Worm (Caenorhabditis elegans) whole organism, L1 larva: ENCODE data around the gene H39E20.1.
A peak's percentile ranks its signal among the peaks of the same experiment; 100 is the strongest.

ENCODE experiments used
- aha-1 ChIP-seq: fragments of 150-350 bp; optimal IDR thresholded peaks from 2 replicates; lab custom pipeline; 2014; ENCODE audit warnings: missing biosample characterization, missing genetic modification characterization
- blmp-1 ChIP-seq: fragments of 150-350 bp; optimal IDR thresholded peaks from 2 replicates; lab custom pipeline; 2014; ENCODE audit warnings: missing biosample characterization, missing genetic modification characterization
- ceh-63 ChIP-seq: fragments of 200-800 bp; sonication (Bioruptor generic); optimal IDR thresholded peaks from 2 replicates; lab custom pipeline; 2018; ENCODE audit warnings: mild to moderate bottlenecking, missing genetic modification characterization, missing compliant biosample characterization
- ceh-8 ChIP-seq: fragments of 200-800 bp; sonication (Bioruptor generic); optimal IDR thresholded peaks from 2 replicates; lab custom pipeline; 2018; ENCODE audit warnings: mild to moderate bottlenecking, missing genetic modification characterization, moderate library complexity, missing compliant biosample characterization
- ceh-82 ChIP-seq, 3 experiments: fragments of 150-350 bp in 1 of 3; sonication (generic microtip) in 2 of 3; optimal IDR thresholded peaks; 2 replicates each; lab custom pipeline; 2014 to 2017; ENCODE audit warnings: missing biosample characterization in 3 of 3, missing genetic modification characterization in 3 of 3
- ceh-88 ChIP-seq: fragments of 200-800 bp; sonication (Bioruptor generic); IDR thresholded peaks from 2 replicates; pipeline ENCODE4 v1.3.6; 2022; ENCODE audit warnings: missing genetic modification characterization, missing compliant biosample characterization
- ceh-90 ChIP-seq: sonication (generic microtip); optimal IDR thresholded peaks from 2 replicates; lab custom pipeline; 2016; ENCODE audit warnings: missing genetic modification characterization, missing compliant biosample characterization
- ces-1 ChIP-seq: fragments of 150-350 bp; optimal IDR thresholded peaks from 2 replicates; lab custom pipeline; 2014; ENCODE audit warnings: missing biosample characterization, missing genetic modification reagents, missing genetic modification characterization
- dpl-1 ChIP-seq, 3 experiments: fragments of 150-350 bp in 2 of 3; sonication (generic microtip) in 1 of 3; optimal IDR thresholded peaks; 2 replicates each; lab custom pipeline; 2014 to 2017; ENCODE audit warnings: missing biosample characterization in 3 of 3, missing genetic modification characterization in 3 of 3, missing genetic modification reagents in 3 of 3
- dsc-1 ChIP-seq: sonication (generic microtip); optimal IDR thresholded peaks from 2 replicates; lab custom pipeline; 2016; ENCODE audit warnings: mild to moderate bottlenecking, missing genetic modification characterization, missing compliant biosample characterization
- elt-2 ChIP-seq: sonication (generic microtip); optimal IDR thresholded peaks from 2 replicates; lab custom pipeline; 2016; ENCODE audit warnings: missing genetic modification characterization, mild to moderate bottlenecking, inconsistent platforms, missing compliant biosample characterization, missing genetic modification reagents
- elt-3 ChIP-seq, 6 experiments: fragments of 150-350 bp in 1 of 6; sonication (generic microtip); optimal IDR thresholded peaks; 2 replicates each; lab custom pipeline; 2017 to 2018; ENCODE audit warnings: missing biosample characterization in 6 of 6, missing genetic modification characterization in 6 of 6, inconsistent platforms in 1 of 6
- fkh-8 ChIP-seq: sonication (generic microtip); optimal IDR thresholded peaks from 2 replicates; lab custom pipeline; 2016; ENCODE audit warnings: mild to moderate bottlenecking, missing genetic modification characterization, missing compliant biosample characterization
- hlh-17 ChIP-seq: fragments of 200-800 bp; sonication (Bioruptor generic); optimal IDR thresholded peaks from 2 replicates; lab custom pipeline; 2018; ENCODE audit warnings: missing genetic modification characterization, mild to moderate bottlenecking, missing compliant biosample characterization, moderate library complexity, borderline replicate concordance
- hlh-4 ChIP-seq: sonication (generic microtip); optimal IDR thresholded peaks from 2 replicates; lab custom pipeline; 2016; ENCODE audit warnings: mild to moderate bottlenecking, missing genetic modification characterization, missing compliant biosample characterization
- hpl-2 ChIP-seq: fragments of 150-350 bp; optimal IDR thresholded peaks from 2 replicates; lab custom pipeline; 2014; ENCODE audit warnings: missing biosample characterization, missing genetic modification reagents, missing genetic modification characterization
- irx-1 ChIP-seq: sonication (generic microtip); optimal IDR thresholded peaks from 2 replicates; lab custom pipeline; 2016; ENCODE audit warnings: missing genetic modification characterization, missing compliant biosample characterization
- jun-1 ChIP-seq: fragments of 150-350 bp; optimal IDR thresholded peaks from 2 replicates; lab custom pipeline; 2014; ENCODE audit warnings: missing biosample characterization, missing genetic modification reagents, missing genetic modification characterization
- lin-14 ChIP-seq: fragments of 200-800 bp; sonication (Bioruptor generic); optimal IDR thresholded peaks from 2 replicates; lab custom pipeline; 2018; ENCODE audit warnings: mild to moderate bottlenecking, missing genetic modification characterization, moderate library complexity, missing compliant biosample characterization
- lin-15B ChIP-seq: fragments of 150-350 bp; sonication (generic microtip); optimal IDR thresholded peaks from 3 replicates; lab custom pipeline; 2014; ENCODE audit warnings: missing biosample characterization, missing genetic modification characterization
- lin-35 ChIP-seq, 2 experiments: fragments of 150-350 bp; optimal IDR thresholded peaks; 2 replicates each; lab custom pipeline; 2014; ENCODE audit warnings: missing biosample characterization in 2 of 2, missing genetic modification characterization in 2 of 2, missing genetic modification reagents in 2 of 2
- lin-39 ChIP-seq: fragments of 150-350 bp; optimal IDR thresholded peaks from 2 replicates; lab custom pipeline; 2014; ENCODE audit warnings: missing biosample characterization, missing genetic modification reagents, missing genetic modification characterization
- lsy-2 ChIP-seq, 2 experiments: fragments of 150-350 bp; optimal IDR thresholded peaks; 2 replicates each; lab custom pipeline; 2014; ENCODE audit warnings: missing biosample characterization in 2 of 2, missing genetic modification characterization in 2 of 2
- mep-1 ChIP-seq: fragments of 150-350 bp; optimal IDR thresholded peaks from 2 replicates; lab custom pipeline; 2014; ENCODE audit warnings: missing biosample characterization, missing genetic modification characterization
- nhr-12 ChIP-seq: sonication (generic microtip); optimal IDR thresholded peaks from 2 replicates; lab custom pipeline; 2017; ENCODE audit warnings: missing biosample characterization, missing genetic modification characterization
- nhr-19 ChIP-seq: fragments of 200-800 bp; sonication (Bioruptor generic); conservative IDR thresholded peaks from 2 replicates; pipeline ENCODE4 v1.3.6; 2022; ENCODE audit warnings: missing genetic modification characterization, missing compliant biosample characterization
- nhr-20 ChIP-seq: sonication (generic microtip); optimal IDR thresholded peaks from 2 replicates; lab custom pipeline; 2016; ENCODE audit warnings: mild to moderate bottlenecking, missing genetic modification characterization, missing compliant biosample characterization
- nhr-47 ChIP-seq: sonication (generic microtip); optimal IDR thresholded peaks from 2 replicates; lab custom pipeline; 2016; ENCODE audit warnings: mild to moderate bottlenecking, missing genetic modification characterization, moderate library complexity, missing compliant biosample characterization
- nhr-71 ChIP-seq: sonication (generic microtip); optimal IDR thresholded peaks from 2 replicates; lab custom pipeline; 2016; ENCODE audit warnings: mild to moderate bottlenecking, missing genetic modification characterization, moderate library complexity, missing compliant biosample characterization
- nhr-77 ChIP-seq: fragments of 150-350 bp; optimal IDR thresholded peaks from 2 replicates; lab custom pipeline; 2014; ENCODE audit warnings: missing biosample characterization, missing genetic modification characterization
- nhr-85 ChIP-seq: sonication (generic microtip); peaks from one replicate; lab custom pipeline; 2016; ENCODE audit warnings: missing genetic modification characterization, inconsistent platforms, missing compliant biosample characterization
- nhr-90 ChIP-seq: sonication (generic microtip); optimal IDR thresholded peaks from 2 replicates; lab custom pipeline; 2016; ENCODE audit warnings: mild to moderate bottlenecking, missing genetic modification characterization, missing compliant biosample characterization; ENCODE audit not compliant: poor library complexity
- pag-3 ChIP-seq: sonication (generic microtip); optimal IDR thresholded peaks from 2 replicates; lab custom pipeline; 2017; ENCODE audit warnings: missing genetic modification characterization, mild to moderate bottlenecking, missing compliant biosample characterization, antibody characterized with exemption, borderline replicate concordance; ENCODE audit not compliant: insufficient read depth
- pax-3 ChIP-seq: fragments of 200-800 bp; sonication (Bioruptor generic); optimal IDR thresholded peaks from 2 replicates; lab custom pipeline; 2018; ENCODE audit warnings: mild to moderate bottlenecking, missing genetic modification characterization, moderate library complexity, missing compliant biosample characterization
- rnt-1 ChIP-seq: sonication (generic microtip); optimal IDR thresholded peaks from 2 replicates; lab custom pipeline; 2016; ENCODE audit warnings: mild to moderate bottlenecking, missing genetic modification characterization, moderate library complexity, missing compliant biosample characterization
- snpc-4 ChIP-seq: fragments of 150-350 bp; optimal IDR thresholded peaks from 2 replicates; lab custom pipeline; 2014; ENCODE audit warnings: missing biosample characterization, missing genetic modification characterization
- snu-23 ChIP-seq: sonication (generic microtip); optimal IDR thresholded peaks from 2 replicates; lab custom pipeline; 2016; ENCODE audit warnings: missing genetic modification characterization, missing compliant biosample characterization
- sox-4 ChIP-seq: sonication (generic microtip); optimal IDR thresholded peaks from 2 replicates; lab custom pipeline; 2016; ENCODE audit warnings: missing genetic modification characterization, missing compliant biosample characterization
- swsn-7 ChIP-seq: sonication (generic microtip); optimal IDR thresholded peaks from 2 replicates; lab custom pipeline; 2016; ENCODE audit warnings: missing genetic modification characterization, missing compliant biosample characterization
- tbx-2 ChIP-seq: sonication (generic microtip); optimal IDR thresholded peaks from 2 replicates; lab custom pipeline; 2016; ENCODE audit warnings: missing genetic modification characterization, missing compliant biosample characterization
- tlp-1 ChIP-seq: fragments of 150-350 bp; optimal IDR thresholded peaks from 2 replicates; lab custom pipeline; 2014; ENCODE audit warnings: missing biosample characterization, missing genetic modification characterization
- unc-62 ChIP-seq: fragments of 150-350 bp; optimal IDR thresholded peaks from 2 replicates; lab custom pipeline; 2014; ENCODE audit warnings: missing biosample characterization, missing genetic modification reagents, missing genetic modification characterization
- ztf-4 ChIP-seq: fragments of 150-350 bp; optimal IDR thresholded peaks from 2 replicates; lab custom pipeline; 2014; ENCODE audit warnings: missing biosample characterization, missing genetic modification characterization

H39E20.1 gene

ce11 chrX:1443556-1444243 is 46.3 kb upstream of the H39E20.1 start:
- TF ChIP-seq nhr-90 (tag; lab: Kevin White, UChicago) (peak; percentile 42), lin-15B (no peak), dsc-1 (no peak), snpc-4 (tag; lab: Kevin White, UChicago) (no peak), nhr-47 (peak; percentile 5), ceh-88 (no peak), hpl-2 (GFP tag; lab: Kevin White, UChicago) (no peak), irx-1 (tag; lab: Kevin White, UChicago) (no peak), elt-3 (tag; optimal IDR thresholded peaks at IDR 0.05; lab: Kevin White, UChicago) (no peak), ceh-8 (GFP tag; lab: Kevin White, UChicago) (no peak), lin-35 (GFP tag; optimal IDR thresholded peaks at IDR 0.05; lab: Kevin White, UChicago) (no peak), aha-1 (tag; lab: Kevin White, UChicago) (no peak), hlh-17 (GFP tag; lab: Kevin White, UChicago) (no peak), lin-39 (tag; lab: Kevin White, UChicago) (peak; percentile 47), ceh-63 (GFP tag; lab: Kevin White, UChicago) (no peak), nhr-19 (GFP tag; lab: Robert Waterston, UW) (no peak), blmp-1 (tag; lab: Kevin White, UChicago) (no peak), nhr-85 (tag; lab: Kevin White, UChicago) (no peak)

- TF ChIP-seq hlh-4 (tag; lab: Kevin White, UChicago) (no peak), ceh-8 (GFP tag; lab: Kevin White, UChicago) (peak; percentile 1)
- TF ChIP-seq, all 84 proteins: peak for 1
Observed at ce11 chrX:1441602-1442183, 44.3 kb upstream of the H39E20.1 start.

- TF ChIP-seq tlp-1 (no peak), dpl-1 (GFP tag; optimal IDR thresholded peaks at IDR 0.05; lab: Kevin White, UChicago) (no peak), ceh-90 (tag; lab: Kevin White, UChicago) (no peak), nhr-12 (tag; lab: Kevin White, UChicago) (no peak), ztf-4 (no peak), mep-1 (no peak), pax-3 (tag; lab: Kevin White, UChicago) (no peak)
Observed at ce11 chrX:1440161-1440560, 42.7 kb upstream of the H39E20.1 start, which contains the start of gene sedl-1. Gene sedl-1 (minus strand): TSS chrX:1440261.

- TF ChIP-seq pag-3 (tag; lab: Kevin White, UChicago) (no peak), unc-62 (GFP tag; lab: Kevin White, UChicago) (no peak), sox-4 (peak; percentile 76), ces-1 (GFP tag; lab: Kevin White, UChicago) (no peak), nhr-20 (tag; lab: Kevin White, UChicago) (no peak), jun-1 (tag; lab: Kevin White, UChicago) (peak; percentile 37), snpc-4 (tag; lab: Kevin White, UChicago) (no peak), hpl-2 (GFP tag; lab: Kevin White, UChicago) (no peak), ceh-90 (tag; lab: Kevin White, UChicago) (no peak), fkh-8 (tag; lab: Kevin White, UChicago) (peak; percentile 82), elt-2 (tag; lab: Kevin White, UChicago) (no peak), lsy-2 (tag; optimal IDR thresholded peaks at IDR 0.05; lab: Kevin White, UChicago) (peak; percentile 11 to 16), dpl-1 (GFP tag; optimal IDR thresholded peaks at IDR 0.05; lab: Kevin White, UChicago) (peak in 1 of 3 experiments; percentile 6), rnt-1 (tag; lab: Kevin White, UChicago) (peak; percentile 16), nhr-71 (tag; lab: Kevin White, UChicago) (peak; percentile 35), tbx-2 (tag; lab: Kevin White, UChicago) (peak; percentile 10), snu-23 (peak; percentile 40), dsc-1 (peak; percentile 79), nhr-47 (peak; percentile 68), mep-1 (no peak), nhr-19 (GFP tag; lab: Robert Waterston, UW) (peak; percentile 18; the same call in 1 of the 2 replicates), swsn-7 (peak; percentile 35), hlh-17 (GFP tag; lab: Kevin White, UChicago) (no peak), lin-14 (GFP tag; lab: Kevin White, UChicago) (peak; percentile 21), pax-3 (tag; lab: Kevin White, UChicago) (peak; percentile 57), ceh-82 (tag; optimal IDR thresholded peaks at IDR 0.05; lab: Kevin White, UChicago) (peak in 2 of 3 experiments; percentile 23 to 43), nhr-77 (tag; lab: Kevin White, UChicago) (no peak)
Observed at ce11 chrX:1438925-1439324, 41.5 kb upstream of the H39E20.1 start.
